Fruit fly (Drosophila melanogaster) whole organism, pupa: ENCODE data around the gene Cyp4ac2.

Source experiments
- CG14655 ChIP-seq: fragments of 200-800 bp; sonication (Bioruptor generic); optimal IDR thresholded peaks from 3 replicates; lab custom pipeline; 2017; ENCODE audit warnings: mild to moderate bottlenecking, missing biosample characterization, missing genetic modification reagents, missing genetic modification characterization
- CG15710 ChIP-seq: fragments of 200-800 bp; sonication (Bioruptor generic); optimal IDR thresholded peaks from 2 replicates; lab custom pipeline; 2018; ENCODE audit warnings: missing biosample characterization, mild to moderate bottlenecking, missing genetic modification characterization, moderate library complexity
- CG4496 ChIP-seq: fragments of 200-800 bp; sonication (Bioruptor generic); IDR thresholded peaks from 3 replicates; pipeline ENCODE4 v1.3.6; 2022; ENCODE audit warnings: missing biosample characterization, missing genetic modification characterization
- CG8159 ChIP-seq: fragments of 200-800 bp; sonication (Bioruptor generic); optimal IDR thresholded peaks from 3 replicates; lab custom pipeline; 2018; ENCODE audit warnings: missing biosample characterization, mild to moderate bottlenecking, missing genetic modification characterization, moderate library complexity
- CG8301 ChIP-seq: fragments of 200-800 bp; sonication (Bioruptor generic); optimal IDR thresholded peaks from 2 replicates; lab custom pipeline; 2018; ENCODE audit warnings: missing biosample characterization, mild to moderate bottlenecking, missing genetic modification characterization
- EcR ChIP-seq: fragments of 200-800 bp; sonication (Bioruptor generic); optimal IDR thresholded peaks from 3 replicates; lab custom pipeline; 2019; ENCODE audit warnings: missing biosample characterization, missing genetic modification characterization, mild to moderate bottlenecking, moderate library complexity, missing genetic modification reagents
- Pif1B ChIP-seq: fragments of 200-800 bp; sonication (Bioruptor generic); optimal IDR thresholded peaks from 3 replicates; lab custom pipeline; 2016; ENCODE audit warnings: missing biosample characterization, missing genetic modification characterization
- gl ChIP-seq: fragments of 200-800 bp; sonication (Bioruptor generic); optimal IDR thresholded peaks from 2 replicates; lab custom pipeline; 2018; ENCODE audit warnings: missing biosample characterization, mild to moderate bottlenecking, missing genetic modification characterization
- rn ChIP-seq: fragments of 200-800 bp; sonication (Bioruptor generic); IDR thresholded peaks from 2 replicates; pipeline ENCODE4 v1.3.6; 2022; ENCODE audit warnings: missing biosample characterization, missing genetic modification characterization

dm6 chr2L:5302692-5303043, 36.5 kb downstream of the Cyp4ac2 start:
- no peak for TF ChIP-seq Pif1B
- TF ChIP-seq EcR (GFP tag; lab: Kevin White, UChicago), result no peak
- TF ChIP-seq CG4496 (GFP tag; lab: Robert Waterston, UW), result no peak
- no peak for TF ChIP-seq rn (GFP tag; lab: Robert Waterston, UW)
- TF ChIP-seq CG8159 (tag; lab: Kevin White, UChicago), result no peak
- TF ChIP-seq CG14655 (GFP tag; lab: Kevin White, UChicago), result no peak
- no peak for TF ChIP-seq gl
- no peak for TF ChIP-seq CG15710 (tag; lab: Kevin White, UChicago)
- TF ChIP-seq CG8301 (tag; lab: Kevin White, UChicago), result no peak
